Fruit fly (Drosophila melanogaster): ENCODE measurements around the gene Or33a.

DNA sequence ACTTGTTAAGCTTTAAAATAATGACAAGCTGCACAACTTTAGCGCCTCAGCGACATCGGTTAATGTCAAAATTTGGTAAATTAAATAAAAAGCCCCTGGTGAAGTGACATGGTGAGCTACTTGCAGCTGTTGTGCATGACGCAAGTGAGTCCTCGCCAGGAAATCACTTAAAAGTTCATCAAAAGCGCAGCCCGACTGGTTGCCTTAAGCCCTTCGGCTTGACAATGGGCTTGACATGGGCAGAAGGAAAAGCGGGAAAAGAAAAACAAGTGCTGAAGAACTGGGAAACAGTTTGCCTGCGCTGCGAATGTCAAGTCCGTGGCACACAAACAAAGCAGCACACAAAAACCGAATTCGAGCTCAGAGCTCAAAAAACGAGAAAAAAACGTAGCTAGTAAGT, 13.3 kb downstream of the Or33a start, which contains the start of gene CG16964:
- TF ChIP-seq cic (GFP tag; optimal IDR thresholded peaks at IDR 0.05), result no peak
- no peak for TF ChIP-seq CG14711 (tag; optimal IDR thresholded peaks at IDR 0.05)
- no peak for TF ChIP-seq CG12768 (GFP tag; optimal IDR thresholded peaks at IDR 0.05)
- no peak for TF ChIP-seq CG1620 (GFP tag; optimal IDR thresholded peaks at IDR 0.05)
- no peak for TF ChIP-seq Crg-1 (GFP tag; optimal IDR thresholded peaks at IDR 0.05)

All from whole organism, adult.